Fruit fly (Drosophila melanogaster): ENCODE data around the gene yip7.

yip7 gene

DNA sequence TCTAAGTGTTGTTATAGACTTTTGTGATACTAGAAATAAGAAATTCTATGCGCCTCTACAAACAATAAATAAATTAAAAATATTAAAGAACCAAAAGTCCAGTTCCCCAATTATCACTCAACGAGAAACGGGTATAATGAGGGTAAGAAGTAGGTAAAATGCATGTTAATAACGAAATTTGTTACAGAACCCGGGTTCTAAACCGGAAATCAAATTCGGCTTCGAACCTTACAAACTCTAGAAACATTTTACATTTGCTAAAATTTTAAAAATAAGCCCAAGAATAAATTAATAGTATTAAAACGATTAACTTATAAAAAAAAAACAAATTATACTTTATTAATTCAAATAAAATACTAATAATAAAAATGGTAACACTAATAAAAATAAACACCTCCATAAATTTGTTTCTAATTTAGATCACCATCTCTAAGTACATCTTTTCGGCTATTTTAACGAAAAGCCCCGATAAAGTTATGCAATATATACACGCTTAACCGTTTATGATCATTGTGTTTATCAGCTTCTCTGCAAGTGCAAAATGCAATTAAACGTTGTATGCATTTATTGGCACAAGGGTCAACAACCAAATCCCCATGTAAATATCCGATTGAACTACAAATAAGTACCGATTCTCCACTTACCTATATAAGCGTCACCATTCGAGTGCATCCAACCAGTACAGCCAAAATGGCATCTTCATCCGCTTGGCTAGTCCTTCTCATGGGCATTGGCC, 36.6 kb downstream of the yip7 start, which contains the start of gene CG6602 (continued):
- TF ChIP-seq CG17802 (tag; optimal IDR thresholded peaks at IDR 0.05) (peak; percentile 73), maf-S (GFP tag; optimal IDR thresholded peaks at IDR 0.05) (peak; percentile 21), wek (GFP tag; optimal IDR thresholded peaks at IDR 0.05) (peak; percentile 6), HLH4C (GFP tag; IDR thresholded peaks at IDR 0.05; ENCODE audit: partially characterized antibody) (no peak), ERR (GFP tag; optimal IDR thresholded peaks at IDR 0.05) (no peak), cg (GFP tag; optimal IDR thresholded peaks at IDR 0.05) (no peak), CG30020 (tag; optimal IDR thresholded peaks at IDR 0.05) (no peak), dmrt11E (tag; optimal IDR thresholded peaks at IDR 0.05) (peak; percentile 39), HmgZ (tag; optimal IDR thresholded peaks at IDR 0.05) (peak; percentile 37), salm (tag; optimal IDR thresholded peaks at IDR 0.05) (no peak), CG9437 (GFP tag; optimal IDR thresholded peaks at IDR 0.05) (peak; percentile 29), bigmax (GFP tag; optimal IDR thresholded peaks at IDR 0.05) (no peak), CG16779 (GFP tag; IDR thresholded peaks at IDR 0.05) (no peak), scrt (GFP tag; optimal IDR thresholded peaks at IDR 0.05) (peak; percentile 67), Dref (GFP tag; IDR thresholded peaks at IDR 0.05) (no peak), chif (GFP tag; optimal IDR thresholded peaks at IDR 0.05) (peak; percentile 10 to 51), Adf1 (GFP tag; IDR thresholded peaks at IDR 0.05) (no peak), Dll (GFP tag; IDR thresholded peaks at IDR 0.05; ENCODE audit: partially characterized antibody) (no peak), Ssrp (tag; optimal IDR thresholded peaks at IDR 0.05) (peak; percentile 26), CG2129 (GFP tag; IDR thresholded peaks at IDR 0.05; ENCODE audit: partially characterized antibody) (no peak), kah (GFP tag; optimal IDR thresholded peaks at IDR 0.05) (peak; percentile 26), CG12659 (GFP tag; optimal IDR thresholded peaks at IDR 0.05) (peak; percentile 56), cato (GFP tag; optimal IDR thresholded peaks at IDR 0.05; ENCODE audit: borderline replicate concordance) (peak; percentile 30), gro (GFP tag; optimal IDR thresholded peaks at IDR 0.05) (peak; percentile 37), Pdp1 (GFP tag; optimal IDR thresholded peaks at IDR 0.05) (peak; percentile 33 to 41), Camta (GFP tag; optimal IDR thresholded peaks at IDR 0.05) (peak; percentile 60), HLH54F (GFP tag; optimal IDR thresholded peaks at IDR 0.05) (peak; percentile 45), Stat92E (GFP tag; optimal IDR thresholded peaks at IDR 0.05) (no peak), bowl (GFP tag; IDR thresholded peaks at IDR 0.05) (no peak), CG6854 (GFP tag; optimal IDR thresholded peaks at IDR 0.05) (peak; percentile 35), CG33213 (GFP tag; optimal IDR thresholded peaks at IDR 0.05) (peak; percentile 64), bcd (GFP tag; optimal IDR thresholded peaks at IDR 0.05) (peak; percentile 87), gem (tag; optimal IDR thresholded peaks at IDR 0.05) (peak; percentile 49), CG2875 (GFP tag; optimal IDR thresholded peaks at IDR 0.05) (peak; percentile 52), zfh2 (GFP tag; optimal IDR thresholded peaks at IDR 0.05) (peak; percentile 38), lmd (GFP tag; IDR thresholded peaks at IDR 0.05) (no peak; the same call in 1 of the 2 replicates), p53 (GFP tag; optimal IDR thresholded peaks at IDR 0.05) (peak; percentile 34), CG13775 (GFP tag; optimal IDR thresholded peaks at IDR 0.05) (peak; percentile 69), sr (GFP tag; IDR thresholded peaks at IDR 0.05) (peak; percentile 77), H2.0 (GFP tag; IDR thresholded peaks at IDR 0.05) (peak; percentile 60), Ada2b (GFP tag; IDR thresholded peaks at IDR 0.05) (peak; percentile 62; the same call in 1 of the 2 replicates), CG6683 (GFP tag; optimal IDR thresholded peaks at IDR 0.05) (peak; percentile 72), bsh (GFP tag; optimal IDR thresholded peaks at IDR 0.05) (peak in 1 of 2 experiments; percentile 49), NC2β (GFP tag; optimal IDR thresholded peaks at IDR 0.05) (peak; percentile 53), CG1233 (GFP tag; optimal IDR thresholded peaks at IDR 0.05) (peak; percentile 70), CG10267 (tag; optimal IDR thresholded peaks at IDR 0.05) (peak; percentile 55), CG18599 (GFP tag; optimal IDR thresholded peaks at IDR 0.05) (peak; percentile 76), Spps (tag; optimal IDR thresholded peaks at IDR 0.05) (no peak)
